Fruit fly (Drosophila melanogaster): ENCODE data around the gene CG7884.

The CG7884 gene

dm6 chrX:19208014-19208413 lies 12.4 kb upstream of the CG7884 start, which contains the start of gene Ulp1:
Gene Ulp1 (minus strand): TSS chrX:19208187.
- TF ChIP-seq CG5204 (GFP tag; optimal IDR thresholded peaks at IDR 0.05) (no peak), tj (GFP tag; optimal IDR thresholded peaks at IDR 0.05) (peak; percentile 31), pad (GFP tag; optimal IDR thresholded peaks at IDR 0.05) (peak; percentile 18), bab1 (GFP tag; optimal IDR thresholded peaks at IDR 0.05) (peak; percentile 61), Mnt (GFP tag; optimal IDR thresholded peaks at IDR 0.05) (peak; percentile 4), Crg-1 (GFP tag; optimal IDR thresholded peaks at IDR 0.05) (peak; percentile 5), CG1620 (GFP tag; optimal IDR thresholded peaks at IDR 0.05) (peak; percentile 48), CG12768 (GFP tag; optimal IDR thresholded peaks at IDR 0.05) (no peak), ovo (GFP tag; optimal IDR thresholded peaks at IDR 0.05) (peak; percentile 77), Clk (GFP tag; optimal IDR thresholded peaks at IDR 0.05) (no peak), cic (GFP tag; optimal IDR thresholded peaks at IDR 0.05) (no peak)

dm6 chrX:19211982-19212381 lies 8.4 kb upstream of the CG7884 start, which contains the start of gene CG14195:
Gene CG14195 (minus strand): TSS chrX:19212082.
- no peak for TF ChIP-seq toe (GFP tag; optimal IDR thresholded peaks at IDR 0.05)
- no peak for TF ChIP-seq cic (GFP tag; optimal IDR thresholded peaks at IDR 0.05)
- TF ChIP-seq CG14711 (tag; optimal IDR thresholded peaks at IDR 0.05) = no peak
- TF ChIP-seq CG7101 (tag; optimal IDR thresholded peaks at IDR 0.05) = no peak
- no peak for TF ChIP-seq CG12768 (GFP tag; optimal IDR thresholded peaks at IDR 0.05)
- TF ChIP-seq CG5204 (GFP tag; optimal IDR thresholded peaks at IDR 0.05) = no peak
- TF ChIP-seq CG1620 (GFP tag; optimal IDR thresholded peaks at IDR 0.05) = no peak

dm6 chrX:19212954-19213353 lies 7.5 kb upstream of the CG7884 start, which contains the start of gene Mur18B:
Gene Mur18B (plus strand): TSS chrX:19213254.
- TF ChIP-seq CG12768 (GFP tag; optimal IDR thresholded peaks at IDR 0.05) (no peak), kay (GFP tag; ENCODE audit: borderline replicate concordance) (no peak), CG5204 (GFP tag; optimal IDR thresholded peaks at IDR 0.05) (no peak), CG14711 (tag; optimal IDR thresholded peaks at IDR 0.05) (no peak), ovo (GFP tag; optimal IDR thresholded peaks at IDR 0.05) (no peak)

- TF ChIP-seq Crg-1 (GFP tag; optimal IDR thresholded peaks at IDR 0.05) (no peak), kay (GFP tag; ENCODE audit: borderline replicate concordance) (no peak), CG14711 (tag; optimal IDR thresholded peaks at IDR 0.05) (no peak), CG5204 (GFP tag; optimal IDR thresholded peaks at IDR 0.05) (no peak), tj (GFP tag; optimal IDR thresholded peaks at IDR 0.05) (no peak), cnc (optimal IDR thresholded peaks at IDR 0.05) (no peak), cic (GFP tag; optimal IDR thresholded peaks at IDR 0.05) (no peak)
These were observed 5.2 kb upstream of the CG7884 start, which contains the start of gene Muc18B for dm6 chrX:19215215-19215614. Gene Muc18B (plus strand): TSS chrX:19215515.

- TF ChIP-seq CG5204 (GFP tag; optimal IDR thresholded peaks at IDR 0.05) = no peak
- no peak for TF ChIP-seq tj (GFP tag; optimal IDR thresholded peaks at IDR 0.05)
- no peak for TF ChIP-seq Hr96 (GFP tag; optimal IDR thresholded peaks at IDR 0.05)
- no peak for TF ChIP-seq CG33017 (tag; optimal IDR thresholded peaks at IDR 0.05)
- no peak for TF ChIP-seq toe (GFP tag; optimal IDR thresholded peaks at IDR 0.05)
- TF ChIP-seq Clk (GFP tag; optimal IDR thresholded peaks at IDR 0.05) = no peak
- no peak for TF ChIP-seq CG1620 (GFP tag; optimal IDR thresholded peaks at IDR 0.05)
- no peak for TF ChIP-seq CG12768 (GFP tag; optimal IDR thresholded peaks at IDR 0.05)
- TF ChIP-seq cnc (optimal IDR thresholded peaks at IDR 0.05) = no peak
- no peak for TF ChIP-seq Crg-1 (GFP tag; optimal IDR thresholded peaks at IDR 0.05)
These were observed 3.8 kb upstream of the CG7884 start for dm6 chrX:19216671-19217070.

dm6 chrX:19220963-19221572 lies 646 bp downstream of the CG7884 start:
- TF ChIP-seq CG33017 (tag; optimal IDR thresholded peaks at IDR 0.05) (no peak), bab1 (GFP tag; optimal IDR thresholded peaks at IDR 0.05) (no peak), Crg-1 (GFP tag; optimal IDR thresholded peaks at IDR 0.05) (no peak), tj (GFP tag; optimal IDR thresholded peaks at IDR 0.05) (no peak), CG11617 (GFP tag; optimal IDR thresholded peaks at IDR 0.05) (no peak), cnc (optimal IDR thresholded peaks at IDR 0.05) (no peak), CG12768 (GFP tag; optimal IDR thresholded peaks at IDR 0.05) (no peak), toe (GFP tag; optimal IDR thresholded peaks at IDR 0.05) (no peak), Mnt (GFP tag; optimal IDR thresholded peaks at IDR 0.05) (no peak), cic (GFP tag; optimal IDR thresholded peaks at IDR 0.05) (no peak), ovo (GFP tag; optimal IDR thresholded peaks at IDR 0.05) (no peak), Hr96 (GFP tag; optimal IDR thresholded peaks at IDR 0.05) (no peak), kay (GFP tag; ENCODE audit: borderline replicate concordance) (no peak), CG5204 (GFP tag; optimal IDR thresholded peaks at IDR 0.05) (no peak)

dm6 chrX:19224580-19225303 lies 4.3 kb downstream of the CG7884 start:
- TF ChIP-seq CG7045 (GFP tag; optimal IDR thresholded peaks at IDR 0.05) = no peak
- no peak for TF ChIP-seq cnc (optimal IDR thresholded peaks at IDR 0.05)
- no peak for TF ChIP-seq bab1 (GFP tag; optimal IDR thresholded peaks at IDR 0.05)
- no peak for TF ChIP-seq Mnt (GFP tag; optimal IDR thresholded peaks at IDR 0.05)
- TF ChIP-seq CG1620 (GFP tag; optimal IDR thresholded peaks at IDR 0.05) = no peak
- no peak for TF ChIP-seq cic (GFP tag; optimal IDR thresholded peaks at IDR 0.05)
